Fruit fly (Drosophila melanogaster) Kc167 (cell line): ENCODE data around the gene Acsx1R.

Experiments
- Sin3A ChIP-seq: fragments of >200 bp; optimal IDR thresholded peaks from 2 replicates; lab custom pipeline; 2018; ENCODE audit warnings: missing external identifiers
- insv ChIP-seq: fragments of >200 bp; optimal IDR thresholded peaks from 3 replicates; lab custom pipeline; 2018; ENCODE audit warnings: missing external identifiers
- psq ChIP-seq: fragments of >200 bp; optimal IDR thresholded peaks from 2 replicates; lab custom pipeline; 2017; ENCODE audit warnings: missing external identifiers

- TF ChIP-seq insv (lab: Kevin White, UChicago) (no peak), Sin3A (lab: Kevin White, UChicago) (no peak), psq (lab: Kevin White, UChicago) (no peak)
These were observed 30.8 kb upstream of the Acsx1R start for dm6 chr3R:19807745-19808429.
